Worm (Caenorhabditis elegans): ENCODE data around the gene cest-2.1.
"Not testable (repeated sequence)": the region's sequence is repeated elsewhere in the genome, so short reads cannot be mapped to it uniquely, and the experiment has no call there.

Gene cest-2.1

ce11 chrV:14137766-14138165 lies 33.5 kb downstream of the cest-2.1 start, which contains the start of gene AH10.4:
AH10.4 (minus strand) TSS chrV:14137866.
- not testable (repeated sequence) for TF ChIP-seq elt-1 (tag; optimal IDR thresholded peaks at IDR 0.05; ENCODE audit: borderline replicate concordance, insufficient read depth); snpc-4 (tag; optimal IDR thresholded peaks at IDR 0.05); ceh-83 (GFP tag; optimal IDR thresholded peaks at IDR 0.05)

- TF ChIP-seq ceh-43 (GFP tag; optimal IDR thresholded peaks at IDR 0.05) (no peak), pha-4 (tag; optimal IDR thresholded peaks at IDR 0.05) (peak; percentile 86), lin-13 (tag; optimal IDR thresholded peaks at IDR 0.05) (no peak), unc-120 (tag; optimal IDR thresholded peaks at IDR 0.05; ENCODE audit: poor library complexity, severe bottlenecking) (peak; percentile 59), flh-1 (GFP tag; optimal IDR thresholded peaks at IDR 0.05) (no peak), sem-2 (GFP tag; optimal IDR thresholded peaks at IDR 0.05) (no peak), cnd-1 (tag; optimal IDR thresholded peaks at IDR 0.05) (peak; percentile 36), elt-1 (tag; optimal IDR thresholded peaks at IDR 0.05; ENCODE audit: borderline replicate concordance, insufficient read depth) (no peak), blmp-1 (tag; optimal IDR thresholded peaks at IDR 0.05) (no peak), ceh-83 (GFP tag; optimal IDR thresholded peaks at IDR 0.05) (no peak), drap-1 (GFP tag; optimal IDR thresholded peaks at IDR 0.05) (peak; percentile 61), unc-39 (tag; optimal IDR thresholded peaks at IDR 0.05) (no peak), mab-5 (tag; optimal IDR thresholded peaks at IDR 0.05) (no peak), bed-3 (GFP tag; optimal IDR thresholded peaks at IDR 0.05) (no peak), nhr-76 (tag; optimal IDR thresholded peaks at IDR 0.05) (no peak), M03D4.4 (tag; optimal IDR thresholded peaks at IDR 0.05) (peak; percentile 27), lsy-2 (tag; optimal IDR thresholded peaks at IDR 0.05) (peak; percentile 41), nhr-2 (tag; optimal IDR thresholded peaks at IDR 0.05) (no peak), unc-62 (GFP tag; optimal IDR thresholded peaks at IDR 0.05) (peak; percentile 64), sptf-1 (tag; optimal IDR thresholded peaks at IDR 0.05) (peak; percentile 54), ces-1 (GFP tag; optimal IDR thresholded peaks at IDR 0.05) (peak; percentile 31), ham-2 (GFP tag; optimal IDR thresholded peaks at IDR 0.05) (peak; percentile 81), ztf-11 (tag; optimal IDR thresholded peaks at IDR 0.05) (no peak), zip-8 (tag; optimal IDR thresholded peaks at IDR 0.05) (no peak), nhr-237 (tag; optimal IDR thresholded peaks at IDR 0.05) (peak; percentile 78), mep-1 (tag; optimal IDR thresholded peaks at IDR 0.05) (peak; percentile 72), elt-3 (tag; optimal IDR thresholded peaks at IDR 0.05) (no peak), lin-32 (GFP tag; optimal IDR thresholded peaks at IDR 0.05) (no peak), ceh-39 (tag; optimal IDR thresholded peaks at IDR 0.05) (no peak), mls-2 (tag; optimal IDR thresholded peaks at IDR 0.05) (peak; percentile 38), snpc-4 (tag; optimal IDR thresholded peaks at IDR 0.05) (no peak), hlh-1 (tag; optimal IDR thresholded peaks at IDR 0.05) (peak; percentile 51)
Measured at ce11 chrV:14136152-14136551, 35.1 kb downstream of the cest-2.1 start.

ce11 chrV:14134757-14135441 lies 36.4 kb downstream of the cest-2.1 start:
- no peak for TF ChIP-seq pha-4 (tag; optimal IDR thresholded peaks at IDR 0.05)
- no peak for TF ChIP-seq ceh-43 (GFP tag; optimal IDR thresholded peaks at IDR 0.05)

ce11 chrV:14133002-14133763 lies 38.1 kb downstream of the cest-2.1 start:
- TF ChIP-seq unc-120 (tag; optimal IDR thresholded peaks at IDR 0.05; ENCODE audit: poor library complexity, severe bottlenecking) (no peak), ces-1 (GFP tag; optimal IDR thresholded peaks at IDR 0.05) (peak; percentile 16), mab-5 (tag; optimal IDR thresholded peaks at IDR 0.05) (no peak), mep-1 (tag; optimal IDR thresholded peaks at IDR 0.05) (no peak), ceh-43 (GFP tag; optimal IDR thresholded peaks at IDR 0.05) (no peak), unc-39 (tag; optimal IDR thresholded peaks at IDR 0.05) (no peak), snpc-4 (tag; optimal IDR thresholded peaks at IDR 0.05) (no peak), nhr-2 (tag; optimal IDR thresholded peaks at IDR 0.05) (no peak), ceh-83 (GFP tag; optimal IDR thresholded peaks at IDR 0.05) (no peak), drap-1 (GFP tag; optimal IDR thresholded peaks at IDR 0.05) (no peak), hlh-1 (tag; optimal IDR thresholded peaks at IDR 0.05) (peak; percentile 20), unc-62 (GFP tag; optimal IDR thresholded peaks at IDR 0.05) (no peak)

All from whole organism, mixed stage, embryonic.